Worm (Caenorhabditis elegans) whole organism, mixed stage, embryonic: ENCODE measurements around the gene Y41C4A.12.

ENCODE experiments used
- bed-3 ChIP-seq: fragments of 200-800 bp; sonication (Bioruptor generic); optimal IDR thresholded peaks from 3 replicates; lab custom pipeline; 2018; ENCODE audit warnings: mild to moderate bottlenecking, missing genetic modification characterization, moderate library complexity, missing compliant biosample characterization
- ces-1 ChIP-seq: fragments of 150-350 bp; optimal IDR thresholded peaks from 2 replicates; lab custom pipeline; 2014; ENCODE audit warnings: missing biosample characterization, missing genetic modification reagents, missing genetic modification characterization
- elt-1 ChIP-seq: sonication (generic microtip); optimal IDR thresholded peaks from 2 replicates; lab custom pipeline; 2017; ENCODE audit warnings: missing genetic modification characterization, mild to moderate bottlenecking, missing compliant biosample characterization, antibody characterized with exemption, moderate library complexity, borderline replicate concordance; ENCODE audit not compliant: insufficient read depth
- elt-3 ChIP-seq: fragments of 150-350 bp; optimal IDR thresholded peaks from 2 replicates; lab custom pipeline; 2014; ENCODE audit warnings: missing biosample characterization, missing genetic modification characterization
- lin-13 ChIP-seq: fragments of 150-350 bp; optimal IDR thresholded peaks from 2 replicates; lab custom pipeline; 2014; ENCODE audit warnings: missing biosample characterization, missing genetic modification characterization
- mep-1 ChIP-seq: fragments of 150-350 bp; optimal IDR thresholded peaks from 2 replicates; lab custom pipeline; 2017; ENCODE audit warnings: missing biosample characterization, missing genetic modification reagents, missing genetic modification characterization, inconsistent platforms
- nhr-12 ChIP-seq: fragments of 150-350 bp; optimal IDR thresholded peaks from 2 replicates; lab custom pipeline; 2014; ENCODE audit warnings: missing biosample characterization, missing genetic modification characterization
- nhr-237 ChIP-seq: fragments of 150-350 bp; optimal IDR thresholded peaks from 2 replicates; lab custom pipeline; 2014; ENCODE audit warnings: missing biosample characterization, missing genetic modification characterization
- nhr-28 ChIP-seq: fragments of 150-350 bp; optimal IDR thresholded peaks from 2 replicates; lab custom pipeline; 2014; ENCODE audit warnings: missing biosample characterization, missing genetic modification characterization
- nhr-76 ChIP-seq: sonication (generic microtip); optimal IDR thresholded peaks from 2 replicates; lab custom pipeline; 2017; ENCODE audit warnings: missing biosample characterization, missing genetic modification characterization
- pha-4 ChIP-seq: fragments of 150-350 bp; optimal IDR thresholded peaks from 2 replicates; lab custom pipeline; 2018; ENCODE audit warnings: missing biosample characterization, missing genetic modification reagents, missing genetic modification characterization
- snpc-4 ChIP-seq: fragments of 150-350 bp; optimal IDR thresholded peaks from 2 replicates; lab custom pipeline; 2014; ENCODE audit warnings: missing biosample characterization, missing genetic modification characterization
- unc-62 ChIP-seq: fragments of 150-350 bp; optimal IDR thresholded peaks from 2 replicates; lab custom pipeline; 2014; ENCODE audit warnings: missing biosample characterization, missing genetic modification reagents, missing genetic modification characterization
- ztf-11 ChIP-seq: fragments of 150-350 bp; optimal IDR thresholded peaks from 2 replicates; lab custom pipeline; 2014; ENCODE audit warnings: missing biosample characterization, missing genetic modification characterization

- TF ChIP-seq elt-1 (tag; lab: Kevin White, UChicago) (no peak), ztf-11 (tag; lab: Kevin White, UChicago) (no peak), pha-4 (tag; lab: Kevin White, UChicago) (no peak), nhr-76 (no peak), bed-3 (no peak), mep-1 (tag; lab: Kevin White, UChicago) (no peak), nhr-237 (no peak), nhr-28 (tag; lab: Kevin White, UChicago) (no peak), nhr-12 (tag; lab: Kevin White, UChicago) (no peak), unc-62 (no peak), ces-1 (GFP tag; lab: Kevin White, UChicago) (no peak), snpc-4 (no peak), lin-13 (tag; lab: Kevin White, UChicago) (no peak), elt-3 (tag; lab: Kevin White, UChicago) (no peak)
Measured at ce11 chrIII:11737527-11737926, 11.0 kb upstream of the Y41C4A.12 start, which contains the start of gene sup-1.
